Worm (Caenorhabditis elegans) whole organism, L3 larva: ENCODE measurements around the gene F56C9.10.

Source experiments
- R02D3.7 ChIP-seq: fragments of 150-350 bp; optimal IDR thresholded peaks from 2 replicates; lab custom pipeline; 2014; ENCODE audit warnings: missing biosample characterization, missing genetic modification characterization
- ama-1 ChIP-seq: fragments of 150-350 bp; optimal IDR thresholded peaks from 2 replicates; lab custom pipeline; 2018
- ceh-16 ChIP-seq: sonication (generic microtip); optimal IDR thresholded peaks from 2 replicates; lab custom pipeline; 2017; ENCODE audit warnings: missing biosample characterization, missing genetic modification characterization
- ceh-28 ChIP-seq: fragments of 150-350 bp; optimal IDR thresholded peaks from 2 replicates; lab custom pipeline; 2014; ENCODE audit warnings: missing biosample characterization, missing genetic modification reagents, missing genetic modification characterization
- ceh-9 ChIP-seq: sonication (generic microtip); optimal IDR thresholded peaks from 2 replicates; lab custom pipeline; 2018; ENCODE audit warnings: missing biosample characterization, missing genetic modification characterization
- egl-5 ChIP-seq: fragments of 150-350 bp; optimal IDR thresholded peaks from 2 replicates; lab custom pipeline; 2017; ENCODE audit warnings: missing biosample characterization, missing genetic modification reagents, missing genetic modification characterization, inconsistent platforms
- elt-1 ChIP-seq: fragments of 150-350 bp; optimal IDR thresholded peaks from 2 replicates; lab custom pipeline; 2014; ENCODE audit warnings: missing biosample characterization, missing genetic modification characterization
- elt-2 ChIP-seq: sonication (generic microtip); optimal IDR thresholded peaks from 2 replicates; lab custom pipeline; 2016; ENCODE audit warnings: missing genetic modification reagents, mild to moderate bottlenecking, missing genetic modification characterization, missing compliant biosample characterization
- elt-3 ChIP-seq, 3 experiments: fragments of 150-350 bp in 1 of 3; sonication (generic microtip) in 2 of 3; optimal IDR thresholded peaks; 2 replicates in 2 of 3; 4 replicates in 1 of 3; lab custom pipeline; 2014 to 2017; ENCODE audit warnings: missing biosample characterization in 3 of 3, missing genetic modification characterization in 3 of 3
- eor-1 ChIP-seq, 2 experiments: fragments of 150-350 bp; optimal IDR thresholded peaks; 2 replicates each; lab custom pipeline; 2014 to 2018; ENCODE audit warnings: missing biosample characterization in 2 of 2, missing genetic modification characterization in 2 of 2
- fkh-2 ChIP-seq: fragments of 150-350 bp; optimal IDR thresholded peaks from 2 replicates; lab custom pipeline; 2014; ENCODE audit warnings: missing biosample characterization, missing genetic modification reagents, missing genetic modification characterization
- fos-1 ChIP-seq: fragments of 150-350 bp; optimal IDR thresholded peaks from 2 replicates; lab custom pipeline; 2014; ENCODE audit warnings: missing biosample characterization, missing genetic modification characterization
- hmg-11 ChIP-seq: sonication (generic microtip); optimal IDR thresholded peaks from 2 replicates; lab custom pipeline; 2016; ENCODE audit warnings: missing genetic modification characterization, missing compliant biosample characterization
- jun-1 ChIP-seq: fragments of 150-350 bp; optimal IDR thresholded peaks from 2 replicates; lab custom pipeline; 2014; ENCODE audit warnings: missing biosample characterization, missing genetic modification reagents, missing genetic modification characterization
- lin-39 ChIP-seq: fragments of 150-350 bp; optimal IDR thresholded peaks from 2 replicates; lab custom pipeline; 2018; ENCODE audit warnings: missing biosample characterization, missing genetic modification reagents, missing genetic modification characterization
- lsy-12 ChIP-seq: sonication (generic microtip); optimal IDR thresholded peaks from 2 replicates; lab custom pipeline; 2016; ENCODE audit warnings: mild to moderate bottlenecking, missing genetic modification characterization, missing compliant biosample characterization
- nhr-11 ChIP-seq: fragments of 150-350 bp; optimal IDR thresholded peaks from 2 replicates; lab custom pipeline; 2014; ENCODE audit warnings: missing biosample characterization, missing genetic modification characterization
- nhr-12 ChIP-seq: fragments of 150-350 bp; optimal IDR thresholded peaks from 2 replicates; lab custom pipeline; 2014; ENCODE audit warnings: missing biosample characterization, missing genetic modification characterization
- nhr-23 ChIP-seq: fragments of 150-350 bp; optimal IDR thresholded peaks from 2 replicates; lab custom pipeline; 2014; ENCODE audit warnings: missing biosample characterization, missing genetic modification reagents, missing genetic modification characterization
- nhr-25 ChIP-seq: sonication (generic microtip); optimal IDR thresholded peaks from 2 replicates; lab custom pipeline; 2017; ENCODE audit warnings: missing biosample characterization, missing genetic modification characterization
- nhr-28 ChIP-seq: fragments of 150-350 bp; optimal IDR thresholded peaks from 2 replicates; lab custom pipeline; 2014; ENCODE audit warnings: missing biosample characterization, missing genetic modification characterization
- nhr-43 ChIP-seq: sonication (generic microtip); optimal IDR thresholded peaks from 2 replicates; lab custom pipeline; 2016; ENCODE audit warnings: mild to moderate bottlenecking, missing genetic modification characterization, missing compliant biosample characterization; ENCODE audit not compliant: poor library complexity, severe bottlenecking
- nhr-67 ChIP-seq: fragments of 150-350 bp; optimal IDR thresholded peaks from 2 replicates; lab custom pipeline; 2014; ENCODE audit warnings: missing biosample characterization, missing genetic modification characterization
- nhr-77 ChIP-seq: fragments of 150-350 bp; optimal IDR thresholded peaks from 2 replicates; lab custom pipeline; 2014; ENCODE audit warnings: missing biosample characterization, missing genetic modification characterization
- pha-4 ChIP-seq: fragments of 150-350 bp; optimal IDR thresholded peaks from 2 replicates; lab custom pipeline; 2014; ENCODE audit warnings: missing biosample characterization, missing genetic modification reagents, missing genetic modification characterization
- pqm-1 ChIP-seq: fragments of 150-350 bp; optimal IDR thresholded peaks from 2 replicates; lab custom pipeline; 2017; ENCODE audit warnings: missing biosample characterization, missing genetic modification characterization, inconsistent platforms
- sea-2 ChIP-seq: fragments of 150-350 bp; sonication (generic microtip); optimal IDR thresholded peaks from 4 replicates; lab custom pipeline; 2014; ENCODE audit warnings: missing biosample characterization, missing genetic modification reagents, missing genetic modification characterization
- unc-39 ChIP-seq: sonication (generic microtip); optimal IDR thresholded peaks from 4 replicates; lab custom pipeline; 2017; ENCODE audit warnings: missing biosample characterization, missing genetic modification characterization
- unc-62 ChIP-seq: fragments of 150-350 bp; sonication (generic microtip); optimal IDR thresholded peaks from 4 replicates; lab custom pipeline; 2014; ENCODE audit warnings: missing biosample characterization, missing genetic modification reagents, missing genetic modification characterization
- zag-1 ChIP-seq: fragments of 150-350 bp; optimal IDR thresholded peaks from 2 replicates; lab custom pipeline; 2014; ENCODE audit warnings: missing biosample characterization, missing genetic modification characterization
- ztf-11 ChIP-seq: fragments of 150-350 bp; optimal IDR thresholded peaks from 2 replicates; lab custom pipeline; 2014; ENCODE audit warnings: missing biosample characterization, missing genetic modification characterization

F56C9.10 gene

DNA sequence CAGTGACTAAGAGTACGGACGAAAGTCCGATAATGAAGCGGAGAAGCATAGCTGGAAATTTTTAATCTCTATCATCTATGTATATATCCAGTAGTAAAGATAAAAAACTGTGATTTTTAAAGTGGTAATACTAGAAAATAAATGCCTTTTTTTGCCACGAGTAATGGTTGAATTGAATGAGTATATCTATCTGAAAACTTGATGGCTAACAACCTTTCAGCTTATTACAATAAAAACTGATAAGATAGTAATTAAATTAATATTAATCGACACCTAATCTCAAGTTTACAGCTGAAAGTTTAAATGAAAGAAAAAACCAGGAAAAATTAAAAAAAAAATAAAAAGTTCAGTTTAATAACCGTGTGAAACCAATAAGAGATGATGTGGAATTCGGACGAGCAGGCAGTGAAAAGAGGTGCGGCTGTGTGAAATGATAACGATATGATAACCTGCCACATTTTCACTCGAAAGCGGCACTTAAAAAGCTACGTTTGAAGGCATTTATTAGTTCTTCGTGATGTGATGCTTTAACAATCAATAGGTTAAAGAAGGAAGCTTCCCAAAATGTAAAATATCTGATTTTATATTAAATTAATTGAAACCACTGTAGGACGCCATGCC, 20.1 kb downstream of the F56C9.10 start, which contains the start of gene nspg-6:
nspg-6 (minus strand) TSS at position 51 of the 621 bp plus-strand sequence.
- TF ChIP-seq pqm-1 (tag; lab: Kevin White, UChicago) (peak; percentile 48), eor-1 (tag; optimal IDR thresholded peaks at IDR 0.05; lab: Kevin White, UChicago) (no peak), nhr-43 (tag; lab: Kevin White, UChicago) (no peak), elt-1 (no peak), elt-2 (tag; lab: Kevin White, UChicago) (peak; percentile 81), nhr-23 (tag; lab: Kevin White, UChicago) (no peak)

DNA sequence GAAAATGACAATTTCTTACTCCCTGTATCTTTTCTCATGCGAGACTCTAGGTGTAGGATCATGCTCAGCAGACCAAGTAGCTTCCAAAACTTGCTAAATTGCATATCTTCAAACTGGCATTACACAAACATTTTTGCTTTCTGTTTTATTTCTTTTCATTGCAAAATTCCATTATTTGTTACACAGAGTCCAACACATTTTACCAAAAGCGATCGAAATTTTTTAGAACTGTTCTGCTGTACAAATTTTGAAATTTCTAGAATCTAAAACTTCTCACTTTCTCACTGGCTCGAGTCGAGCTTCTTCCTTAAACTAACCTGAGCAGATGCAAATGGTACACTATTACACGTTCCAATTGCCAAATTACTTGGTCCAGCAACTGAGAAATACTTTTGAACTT, 20.6 kb downstream of the F56C9.10 start:
- TF ChIP-seq unc-62 (GFP tag; lab: Kevin White, UChicago) (no peak), ama-1 (lab: Kevin White, UChicago) (no peak), nhr-67 (tag; lab: Kevin White, UChicago) (no peak), elt-1 (no peak), nhr-11 (tag; lab: Kevin White, UChicago) (no peak), fkh-2 (tag; lab: Kevin White, UChicago) (no peak), pqm-1 (tag; lab: Kevin White, UChicago) (no peak), lsy-12 (tag; lab: Kevin White, UChicago) (no peak), zag-1 (tag; lab: Kevin White, UChicago) (no peak), nhr-43 (tag; lab: Kevin White, UChicago) (no peak), ceh-9 (no peak), R02D3.7 (tag; lab: Kevin White, UChicago) (no peak), nhr-23 (tag; lab: Kevin White, UChicago) (no peak), jun-1 (no peak), lin-39 (tag; lab: Kevin White, UChicago) (no peak), unc-39 (tag; lab: Kevin White, UChicago) (no peak), nhr-77 (tag; lab: Kevin White, UChicago) (no peak), fos-1 (tag; lab: Kevin White, UChicago) (no peak)

DNA sequence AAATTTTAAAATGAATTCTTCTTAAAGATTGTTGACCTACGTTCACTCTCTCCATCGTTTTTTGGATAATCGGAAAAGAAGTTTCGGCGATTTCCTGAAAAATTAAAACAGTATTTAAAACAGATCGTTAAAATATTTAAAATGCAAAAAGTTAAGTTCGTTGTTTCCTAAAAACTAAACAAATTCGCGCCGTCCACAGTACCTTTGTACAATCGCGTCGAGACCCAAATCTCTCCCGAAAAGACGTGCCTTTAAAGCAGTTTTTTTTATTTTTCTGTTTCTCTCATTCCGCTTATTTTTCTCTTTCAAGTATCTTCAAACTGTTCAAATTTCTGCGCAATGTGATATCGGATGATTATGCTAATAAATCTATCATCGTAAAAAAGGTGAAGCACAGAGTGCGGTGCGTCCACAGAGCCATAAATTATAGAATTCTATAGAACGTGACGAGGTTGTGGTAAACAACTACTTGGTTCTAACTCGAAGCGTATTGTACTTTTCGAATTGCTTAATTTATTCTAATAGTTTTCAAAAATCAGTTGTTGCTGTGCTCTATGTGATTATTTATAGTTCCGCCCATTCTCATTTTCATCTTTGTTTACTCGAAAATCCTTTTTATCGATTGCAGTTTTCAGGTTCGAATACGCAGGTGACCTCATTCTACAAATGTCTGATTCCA, 24.3 kb downstream of the F56C9.10 start, which contains the start of the genes F56C9.6 and F56C9.3:
F56C9.6 (minus strand) TSS at position 112 of the 679 bp plus-strand sequence.
F56C9.3 (plus strand) TSS at position 629 of the 679 bp plus-strand sequence.
- TF ChIP-seq nhr-77 (tag; lab: Kevin White, UChicago), result no peak
- no peak for TF ChIP-seq R02D3.7 (tag; lab: Kevin White, UChicago)

DNA sequence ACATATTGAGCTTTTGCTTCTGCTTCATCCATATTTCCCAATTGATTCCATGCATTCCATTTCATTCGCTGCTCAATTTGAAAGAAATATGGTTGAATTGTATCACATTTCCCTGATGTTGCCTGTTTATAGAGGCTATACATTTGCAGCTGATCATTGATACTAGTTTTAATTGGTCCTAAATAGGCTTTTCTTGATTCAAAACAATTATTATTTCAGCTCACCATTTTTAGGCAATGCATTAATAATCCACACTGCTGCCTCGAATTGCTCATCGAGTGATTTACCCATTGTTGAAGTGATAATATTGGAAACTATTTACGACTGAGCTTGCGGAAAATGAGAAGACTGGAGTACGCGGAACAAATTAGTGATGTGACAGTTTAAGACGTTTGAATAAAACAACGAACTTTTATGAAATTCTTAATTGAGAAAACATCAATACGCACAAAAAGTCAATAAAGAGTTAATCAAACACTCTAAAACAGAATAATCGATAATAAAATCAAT, 26.5 kb downstream of the F56C9.10 start, which contains the start of gene acbp-4:
acbp-4 (minus strand) TSS at position 510 of the 510 bp plus-strand sequence.
- TF ChIP-seq ceh-28 (tag; lab: Kevin White, UChicago) (peak; percentile 32), egl-5 (tag; lab: Kevin White, UChicago) (no peak), nhr-28 (no peak)

DNA sequence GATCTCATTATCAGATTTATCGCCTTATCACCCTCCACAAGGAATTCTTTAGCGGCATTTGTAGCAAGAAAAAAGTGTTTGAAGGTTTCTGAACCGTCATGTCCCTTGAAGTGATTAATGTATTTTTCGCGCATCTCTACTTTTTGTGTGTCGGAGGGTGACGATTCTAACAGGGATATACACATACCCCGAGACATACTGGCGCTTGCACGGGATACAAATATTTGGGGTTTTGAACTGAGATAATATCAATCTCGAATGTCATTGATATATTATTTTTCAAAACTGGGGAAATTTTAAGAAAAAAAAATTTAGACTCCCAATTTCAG, 29.5 kb downstream of the F56C9.10 start:
- TF ChIP-seq sea-2 (GFP tag; lab: Kevin White, UChicago), result no peak
- no peak for TF ChIP-seq unc-62 (GFP tag; lab: Kevin White, UChicago)
- TF ChIP-seq elt-3 (tag; optimal IDR thresholded peaks at IDR 0.05; lab: Kevin White, UChicago), result peak in 1 of 3 experiments; percentile 13
- TF ChIP-seq pqm-1 (tag; lab: Kevin White, UChicago), result no peak
- TF ChIP-seq nhr-77 (tag; lab: Kevin White, UChicago), result no peak
- TF ChIP-seq nhr-12 (tag; lab: Kevin White, UChicago), result no peak
- no peak for TF ChIP-seq ama-1 (lab: Kevin White, UChicago)
- TF ChIP-seq hmg-11 (tag; lab: Kevin White, UChicago), result no peak
- TF ChIP-seq ceh-16, result no peak
- TF ChIP-seq nhr-23 (tag; lab: Kevin White, UChicago), result peak; percentile 33
- TF ChIP-seq nhr-25 (tag; lab: Kevin White, UChicago), result peak; percentile 30
- no peak for TF ChIP-seq ztf-11 (tag; lab: Kevin White, UChicago)
- peak; percentile 43 for TF ChIP-seq nhr-43 (tag; lab: Kevin White, UChicago)
- no peak for TF ChIP-seq R02D3.7 (tag; lab: Kevin White, UChicago)
- TF ChIP-seq pha-4 (tag; lab: Kevin White, UChicago), result no peak
- TF ChIP-seq jun-1, result no peak
